Fruit fly (Drosophila melanogaster) whole organism, embryonic: ENCODE measurements around the gene GAPsec.

Experiments
- Abd-B ChIP-seq: fragments of 200-800 bp; sonication (Bioruptor generic); optimal IDR thresholded peaks from 2 replicates; lab custom pipeline; 2018; ENCODE audit warnings: missing biosample characterization, mild to moderate bottlenecking, missing genetic modification characterization, moderate library complexity
- Awh ChIP-seq: fragments of 200-800 bp; sonication (Bioruptor generic); IDR thresholded peaks from 2 replicates; pipeline ENCODE4, ENCODE4 v1.3.6; 2022; ENCODE audit warnings: missing biosample characterization, missing genetic modification characterization
- Bdp1 ChIP-seq: fragments of 200-800 bp; sonication (Bioruptor generic); optimal IDR thresholded peaks from 3 replicates; lab custom pipeline; 2016; ENCODE audit warnings: missing biosample characterization, missing genetic modification characterization
- BtbVII ChIP-seq: fragments of 200-800 bp; sonication (Bioruptor generic); optimal IDR thresholded peaks from 3 replicates; lab custom pipeline; 2017; ENCODE audit warnings: missing biosample characterization, mild to moderate bottlenecking, missing genetic modification characterization
- CG10431 ChIP-seq: fragments of 200-800 bp; sonication (Bioruptor generic); optimal IDR thresholded peaks from 3 replicates; lab custom pipeline; 2018; ENCODE audit warnings: missing biosample characterization, mild to moderate bottlenecking, missing genetic modification characterization
- CG11504 ChIP-seq: fragments of 200-800 bp; sonication (Bioruptor generic); optimal IDR thresholded peaks from 3 replicates; lab custom pipeline; 2019; ENCODE audit warnings: missing biosample characterization, mild to moderate bottlenecking, missing genetic modification characterization, moderate library complexity
- CG1233 ChIP-seq: fragments of 200-800 bp; sonication (Bioruptor generic); optimal IDR thresholded peaks from 4 replicates; lab custom pipeline; 2018; ENCODE audit warnings: missing biosample characterization, mild to moderate bottlenecking, missing genetic modification characterization
- CG12391 ChIP-seq: fragments of 200-800 bp; sonication (Bioruptor generic); optimal IDR thresholded peaks from 3 replicates; lab custom pipeline; 2018; ENCODE audit warnings: missing biosample characterization, mild to moderate bottlenecking, missing genetic modification characterization, moderate library complexity
- CG13287 ChIP-seq: fragments of 200-800 bp; sonication (Bioruptor generic); IDR thresholded peaks from 2 replicates; pipeline ENCODE4 v1.3.6; 2022; ENCODE audit warnings: missing biosample characterization, missing genetic modification characterization; ENCODE audit not compliant: partially characterized antibody
- CG13624 ChIP-seq: fragments of 200-800 bp; sonication (Bioruptor generic); optimal IDR thresholded peaks from 2 replicates; lab custom pipeline; 2016; ENCODE audit warnings: missing biosample characterization, missing genetic modification characterization
- CG18764 ChIP-seq: fragments of 200-800 bp; sonication (Bioruptor generic); optimal IDR thresholded peaks from 3 replicates; lab custom pipeline; 2016; ENCODE audit warnings: missing biosample characterization, missing genetic modification characterization
- CG2202 ChIP-seq: fragments of 200-800 bp; sonication (Bioruptor generic); optimal IDR thresholded peaks from 2 replicates; lab custom pipeline; 2018; ENCODE audit warnings: missing biosample characterization, mild to moderate bottlenecking, missing genetic modification characterization
- CG32772 ChIP-seq: fragments of 200-800 bp; sonication (Bioruptor generic); IDR thresholded peaks from 2 replicates; pipeline ENCODE4 v1.3.6; 2022; ENCODE audit warnings: missing biosample characterization, missing genetic modification characterization
- CG34376 ChIP-seq: fragments of 200-800 bp; sonication (Bioruptor generic); optimal IDR thresholded peaks from 2 replicates; lab custom pipeline; 2018; ENCODE audit warnings: missing biosample characterization, mild to moderate bottlenecking, missing genetic modification characterization
- CG4328 ChIP-seq: fragments of 200-800 bp; sonication (Bioruptor generic); optimal IDR thresholded peaks from 3 replicates; lab custom pipeline; 2017; ENCODE audit warnings: missing biosample characterization, missing genetic modification reagents, missing genetic modification characterization
- CG4820 ChIP-seq: fragments of 200-800 bp; sonication (Bioruptor generic); optimal IDR thresholded peaks from 3 replicates; lab custom pipeline; 2016; ENCODE audit warnings: missing biosample characterization, missing genetic modification characterization
- CG5180 ChIP-seq: fragments of 200-800 bp; sonication (Bioruptor generic); optimal IDR thresholded peaks from 3 replicates; lab custom pipeline; 2017; ENCODE audit warnings: missing biosample characterization, missing genetic modification characterization, mild to moderate bottlenecking, moderate library complexity, missing genetic modification reagents
- CG5953 ChIP-seq: fragments of 200-800 bp; sonication (Bioruptor generic); IDR thresholded peaks from 2 replicates; pipeline ENCODE4 v1.3.6; 2022; ENCODE audit warnings: missing biosample characterization, missing genetic modification characterization
- CG6254 ChIP-seq: fragments of 200-800 bp; sonication (Bioruptor generic); optimal IDR thresholded peaks from 3 replicates; lab custom pipeline; 2017; ENCODE audit warnings: mild to moderate bottlenecking, missing biosample characterization, missing genetic modification reagents, missing genetic modification characterization
- CG6765 ChIP-seq: fragments of 200-800 bp; sonication (Bioruptor generic); optimal IDR thresholded peaks from 3 replicates; lab custom pipeline; 2017; ENCODE audit warnings: missing biosample characterization, mild to moderate bottlenecking, missing genetic modification characterization
- CG7963 ChIP-seq: fragments of 200-800 bp; sonication (Bioruptor generic); IDR thresholded peaks from 3 replicates; pipeline ENCODE4 v1.3.6; 2022; ENCODE audit warnings: missing biosample characterization, missing genetic modification characterization; ENCODE audit not compliant: partially characterized antibody
- CG9215 ChIP-seq: fragments of 200-800 bp; sonication (Bioruptor generic); IDR thresholded peaks from 2 replicates; pipeline ENCODE4 v1.3.6; 2022; ENCODE audit warnings: missing biosample characterization, missing genetic modification characterization
- Deaf1 ChIP-seq: fragments of 200-800 bp; optimal IDR thresholded peaks from 3 replicates; lab custom pipeline; 2019; ENCODE audit warnings: missing biosample characterization, mild to moderate bottlenecking, missing genetic modification characterization, moderate library complexity
- Dip2 ChIP-seq: fragments of 200-800 bp; sonication (Bioruptor generic); IDR thresholded peaks from 2 replicates; pipeline ENCODE4 v1.3.6; 2022; ENCODE audit warnings: missing biosample characterization, missing genetic modification characterization
- Dp ChIP-seq: fragments of 200-800 bp; sonication (Bioruptor generic); optimal IDR thresholded peaks from 2 replicates; lab custom pipeline; 2018; ENCODE audit warnings: missing biosample characterization, mild to moderate bottlenecking, missing genetic modification characterization, moderate library complexity
- GATAe ChIP-seq: fragments of 200-800 bp; sonication (Bioruptor generic); conservative IDR thresholded peaks from 2 replicates; pipeline ENCODE4 v1.3.6; 2022; ENCODE audit warnings: missing biosample characterization, missing genetic modification characterization
- Hr39 ChIP-seq: fragments of >200 bp; optimal IDR thresholded peaks from 2 replicates; lab custom pipeline; 2017
- Kr ChIP-seq: fragments of 200-800 bp; sonication (Bioruptor generic); optimal IDR thresholded peaks from 2 replicates; lab custom pipeline; 2017; ENCODE audit warnings: missing biosample characterization, mild to moderate bottlenecking, missing genetic modification characterization
- Opbp ChIP-seq: fragments of 200-800 bp; sonication (Bioruptor generic); IDR thresholded peaks from 3 replicates; pipeline ENCODE4 v1.3.6; 2022; ENCODE audit warnings: missing biosample characterization, missing genetic modification characterization; ENCODE audit not compliant: partially characterized antibody
- Poxn ChIP-seq: fragments of 200-800 bp; sonication (Bioruptor generic); IDR thresholded peaks from 2 replicates; pipeline ENCODE4 v1.3.6; 2022; ENCODE audit warnings: missing biosample characterization, missing genetic modification characterization
- YL-1 ChIP-seq: fragments of 200-800 bp; sonication (Bioruptor generic); optimal IDR thresholded peaks from 3 replicates; lab custom pipeline; 2017; ENCODE audit warnings: missing biosample characterization, mild to moderate bottlenecking, missing genetic modification characterization
- abd-A ChIP-seq: fragments of 200-800 bp; sonication (Bioruptor generic); optimal IDR thresholded peaks from 3 replicates; lab custom pipeline; 2019; ENCODE audit warnings: missing biosample characterization, mild to moderate bottlenecking, missing genetic modification characterization, moderate library complexity
- bcd ChIP-seq: fragments of 200-800 bp; sonication (Bioruptor generic); optimal IDR thresholded peaks from 2 replicates; lab custom pipeline; 2017; ENCODE audit warnings: missing biosample characterization, mild to moderate bottlenecking, missing genetic modification characterization
- ci ChIP-seq: fragments of 200-800 bp; sonication (Bioruptor generic); IDR thresholded peaks from 3 replicates; pipeline ENCODE4 v1.3.6; 2022; ENCODE audit warnings: missing biosample characterization, missing genetic modification characterization
- da ChIP-seq: fragments of 200-800 bp; sonication (Bioruptor generic); optimal IDR thresholded peaks from 2 replicates; lab custom pipeline; 2016; ENCODE audit warnings: missing biosample characterization, missing genetic modification characterization
- gcm ChIP-seq: fragments of 200-800 bp; sonication (Bioruptor generic); optimal IDR thresholded peaks from 2 replicates; lab custom pipeline; 2019; ENCODE audit warnings: missing biosample characterization, mild to moderate bottlenecking, missing genetic modification characterization, moderate library complexity
- insv ChIP-seq, 2 experiments: fragments of 200-800 bp; sonication (Bioruptor generic); optimal IDR thresholded peaks; 3 replicates each; lab custom pipeline; 2016 to 2018; ENCODE audit warnings: missing biosample characterization in 2 of 2, missing genetic modification characterization in 2 of 2
- luna ChIP-seq: fragments of 200-800 bp; sonication (Bioruptor generic); optimal IDR thresholded peaks from 2 replicates; lab custom pipeline; 2016; ENCODE audit warnings: missing biosample characterization, missing genetic modification characterization
- maf-S ChIP-seq: fragments of 200-800 bp; sonication (Bioruptor generic); optimal IDR thresholded peaks from 2 replicates; lab custom pipeline; 2016; ENCODE audit warnings: missing biosample characterization, missing genetic modification characterization
- nerfin-1 ChIP-seq: fragments of 200-800 bp; sonication (Bioruptor generic); optimal IDR thresholded peaks from 3 replicates; lab custom pipeline; 2019; ENCODE audit warnings: missing biosample characterization, mild to moderate bottlenecking, missing genetic modification characterization, moderate library complexity
- org-1 ChIP-seq: fragments of 200-800 bp; sonication (Bioruptor generic); optimal IDR thresholded peaks from 2 replicates; lab custom pipeline; 2017; ENCODE audit warnings: missing biosample characterization, missing genetic modification characterization
- pfk ChIP-seq: fragments of 200-800 bp; sonication (Bioruptor generic); optimal IDR thresholded peaks from 2 replicates; lab custom pipeline; 2018; ENCODE audit warnings: missing biosample characterization, mild to moderate bottlenecking, missing genetic modification characterization, moderate library complexity
- phol ChIP-seq: fragments of 200-800 bp; sonication (Bioruptor generic); optimal IDR thresholded peaks from 3 replicates; lab custom pipeline; 2018; ENCODE audit warnings: missing biosample characterization, mild to moderate bottlenecking, missing genetic modification characterization, moderate library complexity
- pum ChIP-seq: fragments of 200-800 bp; sonication (Bioruptor generic); optimal IDR thresholded peaks from 2 replicates; lab custom pipeline; 2016; ENCODE audit warnings: missing biosample characterization, missing genetic modification characterization
- sens ChIP-seq: fragments of 200-800 bp; sonication (Bioruptor generic); peaks from one replicate; lab custom pipeline; 2016; ENCODE audit warnings: missing biosample characterization, missing genetic modification characterization
- stwl ChIP-seq: fragments of 200-800 bp; sonication (Bioruptor generic); optimal IDR thresholded peaks from 3 replicates; lab custom pipeline; 2018; ENCODE audit warnings: missing biosample characterization, mild to moderate bottlenecking, missing genetic modification characterization, moderate library complexity
- tap ChIP-seq: fragments of 200-800 bp; optimal IDR thresholded peaks from 3 replicates; lab custom pipeline; 2019; ENCODE audit warnings: missing biosample characterization, mild to moderate bottlenecking, missing genetic modification characterization, moderate library complexity
- tll ChIP-seq, 2 experiments: fragments of 200-800 bp in 1 of 2; fragments of >200 bp in 1 of 2; sonication (Bioruptor generic) in 1 of 2; optimal IDR thresholded peaks; 2 replicates each; lab custom pipeline; 2017 to 2019; ENCODE audit warnings: missing biosample characterization in 2 of 2, missing genetic modification characterization in 2 of 2, mild to moderate bottlenecking in 1 of 2, moderate library complexity in 1 of 2
- wor ChIP-seq: fragments of 200-800 bp; sonication (Bioruptor generic); IDR thresholded peaks from 2 replicates; pipeline ENCODE4 v1.3.6; 2022; ENCODE audit warnings: missing biosample characterization, missing genetic modification characterization

The GAPsec gene

dm6 chr3L:8603880-8604692 is 19.6 kb downstream of the GAPsec start, which contains the start of the genes CG5989 and CG6282 (continued):
- TF ChIP-seq CG11504 (tag; lab: Kevin White, UChicago) (peak; percentile 61), CG4328 (GFP tag; lab: Kevin White, UChicago) (no peak), CG1233 (GFP tag; lab: Kevin White, UChicago) (no peak), Kr (GFP tag; lab: Kevin White, UChicago) (no peak), Opbp (peak; percentile 66), CG5953 (GFP tag; lab: Robert Waterston, UW) (peak; percentile 34; the same call in 1 of the 2 replicates), Dp (peak; percentile 64), abd-A (tag; lab: Kevin White, UChicago) (no peak), Abd-B (GFP tag; lab: Kevin White, UChicago) (no peak), da (no peak), CG18764 (GFP tag; lab: Kevin White, UChicago) (no peak), gcm (GFP tag; lab: Kevin White, UChicago) (no peak), pum (GFP tag; lab: Kevin White, UChicago) (no peak), CG34376 (GFP tag; lab: Kevin White, UChicago) (no peak), CG6765 (GFP tag; lab: Kevin White, UChicago) (no peak), GATAe (no peak), pfk (GFP tag; lab: Kevin White, UChicago) (no peak), CG13287 (GFP tag; lab: Robert Waterston, UW) (peak; percentile 76), Dip2 (GFP tag; lab: Robert Waterston, UW) (no peak), Deaf1 (peak; percentile 14), bcd (GFP tag; lab: Kevin White, UChicago) (peak; percentile 57), ci (GFP tag; lab: Robert Waterston, UW) (peak; percentile 35; the same call in 2 of the 3 replicates), Hr39 (lab: Kevin White, UChicago) (no peak), CG32772 (GFP tag; lab: Robert Waterston, UW) (peak; percentile 5; the same call in 1 of the 2 replicates), tap (tag; lab: Kevin White, UChicago) (no peak), nerfin-1 (no peak), Awh (no peak), Bdp1 (no peak), BtbVII (GFP tag; lab: Kevin White, UChicago) (peak; percentile 17), CG12391 (peak; percentile 65), tll (GFP tag; optimal IDR thresholded peaks at IDR 0.05; lab: Kevin White, UChicago) (no peak), insv (GFP tag; optimal IDR thresholded peaks at IDR 0.05; lab: Kevin White, UChicago) (no peak), CG13624 (peak; percentile 11), CG2202 (tag; lab: Kevin White, UChicago) (no peak), sens (GFP tag; lab: Kevin White, UChicago) (peak; percentile 90), YL-1 (GFP tag; lab: Kevin White, UChicago) (peak; percentile 24), maf-S (GFP tag; lab: Kevin White, UChicago) (no peak), CG5180 (GFP tag; lab: Kevin White, UChicago) (no peak), phol (peak; percentile 30), CG10431 (no peak), luna (no peak), wor (GFP tag; lab: Robert Waterston, UW) (0 out of 2 replicates have a peak, but pooled peaks have one; percentile 18), org-1 (GFP tag; lab: Kevin White, UChicago) (peak; percentile 13), CG6254 (GFP tag; lab: Kevin White, UChicago) (no peak), CG7963 (no peak), Poxn (GFP tag; lab: Robert Waterston, UW) (0 out of 2 replicates have a peak, but pooled peaks have one; percentile 31), stwl (tag; lab: Kevin White, UChicago) (peak; percentile 54), CG9215 (GFP tag; lab: Robert Waterston, UW) (no peak), CG4820 (GFP tag; lab: Kevin White, UChicago) (no peak)
